Worm (Caenorhabditis elegans): ENCODE measurements around the gene T27C5.10.

DNA sequence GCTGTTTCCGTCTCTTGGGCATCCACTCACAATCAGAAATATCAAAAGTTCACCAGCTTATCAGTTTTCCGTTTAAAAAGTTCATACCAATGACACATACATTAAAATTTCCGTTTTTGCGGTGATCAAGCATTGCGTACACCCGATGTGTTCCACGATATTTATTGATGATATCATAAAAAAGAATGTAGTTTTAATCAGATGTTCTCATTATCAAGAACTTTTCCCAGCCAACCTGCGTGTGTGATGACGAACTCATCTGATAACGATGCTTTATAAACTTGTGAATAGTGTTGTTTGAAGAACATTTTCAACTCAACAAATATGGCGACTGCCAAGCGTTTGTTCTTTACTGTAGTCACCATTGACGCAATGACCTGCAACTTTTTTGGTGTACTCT, 13.1 kb downstream of the T27C5.10 start, which contains the start of gene clc-21:
- TF ChIP-seq snpc-4 (GFP tag; optimal IDR thresholded peaks at IDR 0.05), result no peak
- TF ChIP-seq snpc-4 (tag; optimal IDR thresholded peaks at IDR 0.05), result no peak
- no peak for TF ChIP-seq ceh-79 (tag; optimal IDR thresholded peaks at IDR 0.05)
- TF ChIP-seq nfya-2 (GFP tag; IDR thresholded peaks at IDR 0.05), result no peak
- no peak for TF ChIP-seq ama-1 (optimal IDR thresholded peaks at IDR 0.05)
- TF ChIP-seq ama-1 (GFP tag; optimal IDR thresholded peaks at IDR 0.05), result no peak
- no peak for TF ChIP-seq unc-62 (GFP tag; optimal IDR thresholded peaks at IDR 0.05)
- no peak for TF ChIP-seq dpl-1 (GFP tag; optimal IDR thresholded peaks at IDR 0.05)
- no peak for TF ChIP-seq F10E7.11 (tag; optimal IDR thresholded peaks at IDR 0.05)
- no peak for TF ChIP-seq hsf-1 (GFP tag; IDR thresholded peaks at IDR 0.05)

Measured in whole organism, young adult.